Fruit fly (Drosophila melanogaster): ENCODE measurements around the gene Nemp.

Gene Nemp

dm6 chrX:16650078-16651063 is 4.4 kb downstream of the Nemp start (continued):
- TF ChIP-seq lola (GFP tag; optimal IDR thresholded peaks at IDR 0.05), result no peak
- TF ChIP-seq Scr (GFP tag; IDR thresholded peaks at IDR 0.05; ENCODE audit: partially characterized antibody), result no peak
- TF ChIP-seq Nf-YB (GFP tag; optimal IDR thresholded peaks at IDR 0.05), result no peak
- no peak for TF ChIP-seq CG9609 (GFP tag; optimal IDR thresholded peaks at IDR 0.05)
- TF ChIP-seq CG15269 (tag; optimal IDR thresholded peaks at IDR 0.05), result peak; percentile 59
- TF ChIP-seq Lpt (GFP tag; optimal IDR thresholded peaks at IDR 0.05), result no peak
- no peak for TF ChIP-seq CG2116 (GFP tag; optimal IDR thresholded peaks at IDR 0.05)
- TF ChIP-seq CG8478 (optimal IDR thresholded peaks at IDR 0.05), result no peak
- TF ChIP-seq wek (GFP tag; optimal IDR thresholded peaks at IDR 0.05), result no peak
- TF ChIP-seq lmd (GFP tag; IDR thresholded peaks at IDR 0.05), result 0 out of 2 replicates have a peak, but pooled peaks have one; percentile 23
- TF ChIP-seq HLH3B (GFP tag; IDR thresholded peaks at IDR 0.05), result peak; percentile 47; the same call in 1 of the 2 replicates
- no peak for TF ChIP-seq Asciz (GFP tag; optimal IDR thresholded peaks at IDR 0.05)
- peak; percentile 55 for TF ChIP-seq Rx (GFP tag; IDR thresholded peaks at IDR 0.05)
- TF ChIP-seq Ets97D (GFP tag; optimal IDR thresholded peaks at IDR 0.05), result peak; percentile 59
- TF ChIP-seq CG31224 (GFP tag; IDR thresholded peaks at IDR 0.05), result 0 out of 2 replicates have a peak, but pooled peaks have one; percentile 12
- TF ChIP-seq CG10959 (GFP tag; IDR thresholded peaks at IDR 0.05), result no peak
- TF ChIP-seq CG17385 (GFP tag; optimal IDR thresholded peaks at IDR 0.05), result peak; percentile 19
- TF ChIP-seq Optix (GFP tag; IDR thresholded peaks at IDR 0.05), result peak; percentile 86
- no peak for TF ChIP-seq tap (tag; optimal IDR thresholded peaks at IDR 0.05)
- no peak for TF ChIP-seq YL-1 (GFP tag; optimal IDR thresholded peaks at IDR 0.05)
- TF ChIP-seq lbe (GFP tag; optimal IDR thresholded peaks at IDR 0.05), result no peak
- peak; percentile 2 for TF ChIP-seq CG5180 (GFP tag; optimal IDR thresholded peaks at IDR 0.05)
- TF ChIP-seq fd64A (GFP tag; optimal IDR thresholded peaks at IDR 0.05), result no peak
- TF ChIP-seq CG10274 (GFP tag; optimal IDR thresholded peaks at IDR 0.05), result no peak
- TF ChIP-seq tna (GFP tag; IDR thresholded peaks at IDR 0.05; ENCODE audit: partially characterized antibody), result no peak
- no peak for TF ChIP-seq CG2129 (GFP tag; IDR thresholded peaks at IDR 0.05; ENCODE audit: partially characterized antibody)
- TF ChIP-seq bowl (GFP tag; IDR thresholded peaks at IDR 0.05), result 0 out of 2 replicates have a peak, but pooled peaks have one; percentile 30
- no peak for TF ChIP-seq CG9437 (GFP tag; optimal IDR thresholded peaks at IDR 0.05)
- no peak for TF ChIP-seq CG3407 (GFP tag; optimal IDR thresholded peaks at IDR 0.05)
- TF ChIP-seq CG6683 (GFP tag; optimal IDR thresholded peaks at IDR 0.05), result no peak
- TF ChIP-seq CG32532 (GFP tag; IDR thresholded peaks at IDR 0.05), result no peak
- no peak for TF ChIP-seq CG2889 (GFP tag; IDR thresholded peaks at IDR 0.05)
- peak; percentile 25 for TF ChIP-seq sug (tag; optimal IDR thresholded peaks at IDR 0.05)
- no peak for TF ChIP-seq chm (GFP tag; IDR thresholded peaks at IDR 0.05)
- TF ChIP-seq CG12942 (GFP tag; optimal IDR thresholded peaks at IDR 0.05), result no peak
- peak; percentile 67 for TF ChIP-seq Hr3 (GFP tag; optimal IDR thresholded peaks at IDR 0.05)
- TF ChIP-seq sna (GFP tag; IDR thresholded peaks at IDR 0.05; ENCODE audit: partially characterized antibody), result no peak
- no peak for TF ChIP-seq Bteb2 (GFP tag; optimal IDR thresholded peaks at IDR 0.05)
- peak; percentile 34; the same call in 1 of the 2 replicates for TF ChIP-seq CG9932 (GFP tag; IDR thresholded peaks at IDR 0.05)
- peak; percentile 63 for TF ChIP-seq Drgx (GFP tag; IDR thresholded peaks at IDR 0.05)
- no peak for TF ChIP-seq CG6272 (GFP tag; IDR thresholded peaks at IDR 0.05)
- TF ChIP-seq abd-A (tag; optimal IDR thresholded peaks at IDR 0.05), result peak; percentile 5
- no peak for TF ChIP-seq CG12744 (GFP tag; optimal IDR thresholded peaks at IDR 0.05)
- TF ChIP-seq Max (GFP tag; optimal IDR thresholded peaks at IDR 0.05), result no peak
- TF ChIP-seq CG4617 (GFP tag; optimal IDR thresholded peaks at IDR 0.05; ENCODE audit: borderline replicate concordance), result no peak
- TF ChIP-seq HmgD (GFP tag; optimal IDR thresholded peaks at IDR 0.05), result no peak
- TF ChIP-seq insv (GFP tag; optimal IDR thresholded peaks at IDR 0.05), result no peak
- TF ChIP-seq bab2 (GFP tag; optimal IDR thresholded peaks at IDR 0.05), result peak; percentile 73

Data from whole organism, embryonic.